Fruit fly (Drosophila melanogaster) whole organism, embryonic: ENCODE results near the gene Gclm.
A peak's percentile ranks its signal among the peaks of the same experiment; 100 is the strongest.

ENCODE experiments used
- Adf1 ChIP-seq: fragments of 200-800 bp; sonication (Bioruptor generic); IDR thresholded peaks from 2 replicates; pipeline ENCODE4 v1.3.6; 2022; ENCODE audit warnings: missing biosample characterization, missing genetic modification characterization
- BEAF-32 ChIP-seq: fragments of 200-800 bp; sonication (Bioruptor generic); optimal IDR thresholded peaks from 3 replicates; lab custom pipeline; 2017; ENCODE audit warnings: missing biosample characterization, missing genetic modification characterization, mild to moderate bottlenecking, moderate library complexity, missing genetic modification reagents
- Bdp1 ChIP-seq: fragments of 200-800 bp; sonication (Bioruptor generic); optimal IDR thresholded peaks from 3 replicates; lab custom pipeline; 2016; ENCODE audit warnings: missing biosample characterization, missing genetic modification characterization
- C15 ChIP-seq: fragments of 200-800 bp; sonication (Bioruptor generic); IDR thresholded peaks from 3 replicates; pipeline ENCODE4 v1.3.6; 2022; ENCODE audit warnings: missing biosample characterization, missing genetic modification characterization
- CG10274 ChIP-seq: fragments of 200-800 bp; sonication (Bioruptor generic); optimal IDR thresholded peaks from 3 replicates; lab custom pipeline; 2017; ENCODE audit warnings: missing biosample characterization, mild to moderate bottlenecking, missing genetic modification characterization
- CG10321 ChIP-seq: fragments of 200-800 bp; sonication (Bioruptor generic); IDR thresholded peaks from 2 replicates; pipeline ENCODE4 v1.3.6; 2022; ENCODE audit warnings: missing biosample characterization, missing genetic modification characterization
- CG10431 ChIP-seq: fragments of 200-800 bp; sonication (Bioruptor generic); optimal IDR thresholded peaks from 3 replicates; lab custom pipeline; 2018; ENCODE audit warnings: missing biosample characterization, mild to moderate bottlenecking, missing genetic modification characterization
- CG11085 ChIP-seq: fragments of 200-800 bp; sonication (Bioruptor generic); IDR thresholded peaks from 2 replicates; pipeline ENCODE4 v1.3.6; 2022; ENCODE audit warnings: missing biosample characterization, missing genetic modification characterization
- CG15269 ChIP-seq: fragments of 200-800 bp; sonication (Bioruptor generic); optimal IDR thresholded peaks from 2 replicates; lab custom pipeline; 2018; ENCODE audit warnings: missing biosample characterization, mild to moderate bottlenecking, missing genetic modification characterization, moderate library complexity
- CG2202 ChIP-seq: fragments of 200-800 bp; sonication (Bioruptor generic); optimal IDR thresholded peaks from 2 replicates; lab custom pipeline; 2018; ENCODE audit warnings: missing biosample characterization, mild to moderate bottlenecking, missing genetic modification characterization
- CG2678 ChIP-seq: fragments of 200-800 bp; sonication (Bioruptor generic); optimal IDR thresholded peaks from 3 replicates; lab custom pipeline; 2019; ENCODE audit warnings: missing biosample characterization, mild to moderate bottlenecking, missing genetic modification characterization, moderate library complexity
- CG2712 ChIP-seq: fragments of 200-800 bp; optimal IDR thresholded peaks from 3 replicates; lab custom pipeline; 2019; ENCODE audit warnings: missing biosample characterization, mild to moderate bottlenecking, missing genetic modification characterization, moderate library complexity
- CG34422 ChIP-seq: fragments of 200-800 bp; sonication (Bioruptor generic); IDR thresholded peaks from 3 replicates; pipeline ENCODE4 v1.3.6; 2022; ENCODE audit warnings: missing biosample characterization, missing genetic modification characterization
- CG4282 ChIP-seq: fragments of 200-800 bp; sonication (Bioruptor generic); optimal IDR thresholded peaks from 2 replicates; lab custom pipeline; 2016; ENCODE audit warnings: missing biosample characterization, missing genetic modification characterization
- CG4360 ChIP-seq: fragments of 200-800 bp; sonication (Bioruptor generic); IDR thresholded peaks from 2 replicates; pipeline ENCODE4 v1.3.6; 2022; ENCODE audit warnings: missing biosample characterization, missing genetic modification characterization
- CG4617 ChIP-seq: fragments of 200-800 bp; sonication (Bioruptor generic); optimal IDR thresholded peaks from 3 replicates; lab custom pipeline; 2016; ENCODE audit warnings: missing biosample characterization, missing genetic modification characterization, borderline replicate concordance
- CG6254 ChIP-seq: fragments of 200-800 bp; sonication (Bioruptor generic); optimal IDR thresholded peaks from 3 replicates; lab custom pipeline; 2017; ENCODE audit warnings: mild to moderate bottlenecking, missing biosample characterization, missing genetic modification reagents, missing genetic modification characterization
- CG7372 ChIP-seq: fragments of 200-800 bp; sonication (Bioruptor generic); IDR thresholded peaks from 2 replicates; pipeline ENCODE4 v1.3.6; 2022; ENCODE audit warnings: missing biosample characterization, missing genetic modification characterization
- CG7556 ChIP-seq: fragments of 200-800 bp; sonication (Bioruptor generic); optimal IDR thresholded peaks from 2 replicates; lab custom pipeline; 2017; ENCODE audit warnings: missing biosample characterization, mild to moderate bottlenecking, missing genetic modification characterization
- CG8089 ChIP-seq: fragments of 200-800 bp; sonication (Bioruptor generic); optimal IDR thresholded peaks from 3 replicates; lab custom pipeline; 2016; ENCODE audit warnings: missing biosample characterization, missing genetic modification characterization
- CG8290 ChIP-seq, 3 experiments: fragments of 200-800 bp; sonication (Bioruptor generic); optimal IDR thresholded peaks; 2 replicates each; lab custom pipeline; 2016 to 2019; ENCODE audit warnings: missing biosample characterization in 3 of 3, missing genetic modification characterization in 3 of 3, mild to moderate bottlenecking in 2 of 3, moderate library complexity in 1 of 3
- CG9817 ChIP-seq: fragments of 200-800 bp; sonication (Bioruptor generic); optimal IDR thresholded peaks from 2 replicates; lab custom pipeline; 2018; ENCODE audit warnings: missing biosample characterization, mild to moderate bottlenecking, missing genetic modification characterization, moderate library complexity
- Doc3 ChIP-seq: fragments of 200-800 bp; sonication (Bioruptor generic); IDR thresholded peaks from 3 replicates; pipeline ENCODE4 v1.3.6; 2022; ENCODE audit warnings: missing biosample characterization, missing genetic modification characterization; ENCODE audit not compliant: partially characterized antibody
- Ets65A ChIP-seq: fragments of 200-800 bp; sonication (Bioruptor generic); peaks from one replicate; lab custom pipeline; 2016; ENCODE audit warnings: missing biosample characterization, missing genetic modification characterization
- H2.0 ChIP-seq: fragments of 200-800 bp; sonication (Bioruptor generic); IDR thresholded peaks from 2 replicates; pipeline ENCODE4 v1.3.6; 2022; ENCODE audit warnings: missing biosample characterization, missing genetic modification characterization
- Hmx ChIP-seq: fragments of 200-800 bp; sonication (Bioruptor generic); optimal IDR thresholded peaks from 2 replicates; lab custom pipeline; 2016; ENCODE audit warnings: missing biosample characterization, missing genetic modification characterization
- Hr39 ChIP-seq: fragments of >200 bp; optimal IDR thresholded peaks from 2 replicates; lab custom pipeline; 2017
- Lhr ChIP-seq: fragments of 200-800 bp; sonication (Bioruptor generic); optimal IDR thresholded peaks from 3 replicates; lab custom pipeline; 2017; ENCODE audit warnings: mild to moderate bottlenecking, missing biosample characterization, missing genetic modification reagents, missing genetic modification characterization
- MESR4 ChIP-seq: fragments of 200-800 bp; sonication (Bioruptor generic); optimal IDR thresholded peaks from 2 replicates; lab custom pipeline; 2018; ENCODE audit warnings: missing biosample characterization, mild to moderate bottlenecking, missing genetic modification characterization, moderate library complexity
- Optix ChIP-seq: fragments of 200-800 bp; sonication (Bioruptor generic); IDR thresholded peaks from 3 replicates; pipeline ENCODE4 v1.3.6; 2022; ENCODE audit warnings: missing biosample characterization, missing genetic modification characterization
- Pdp1 ChIP-seq, 2 experiments: fragments of 200-800 bp; sonication (Bioruptor generic); optimal IDR thresholded peaks; 3 replicates each; lab custom pipeline; 2016; ENCODE audit warnings: missing biosample characterization in 2 of 2, missing genetic modification characterization in 2 of 2, mild to moderate bottlenecking in 1 of 2, moderate library complexity in 1 of 2
- Vsx1 ChIP-seq: fragments of 200-800 bp; sonication (Bioruptor generic); optimal IDR thresholded peaks from 2 replicates; lab custom pipeline; 2017; ENCODE audit warnings: missing biosample characterization, mild to moderate bottlenecking, missing genetic modification characterization, missing genetic modification reagents
- ac ChIP-seq: fragments of 200-800 bp; sonication (Bioruptor generic); optimal IDR thresholded peaks from 3 replicates; lab custom pipeline; 2017; ENCODE audit warnings: missing biosample characterization, mild to moderate bottlenecking, missing genetic modification characterization
- al ChIP-seq: fragments of 200-800 bp; sonication (Bioruptor generic); IDR thresholded peaks from 2 replicates; pipeline ENCODE4 v1.3.6; 2022; ENCODE audit warnings: missing biosample characterization, missing genetic modification characterization
- bigmax ChIP-seq: fragments of 200-800 bp; sonication (Bioruptor generic); optimal IDR thresholded peaks from 2 replicates; lab custom pipeline; 2018; ENCODE audit warnings: missing biosample characterization, mild to moderate bottlenecking, missing genetic modification characterization
- bsh ChIP-seq, 2 experiments: fragments of 200-800 bp; sonication (Bioruptor generic); optimal IDR thresholded peaks; 2 replicates each; lab custom pipeline; 2017 to 2018; ENCODE audit warnings: mild to moderate bottlenecking in 2 of 2, missing biosample characterization in 2 of 2, missing genetic modification characterization in 2 of 2, moderate library complexity in 1 of 2
- gsb ChIP-seq: fragments of 200-800 bp; sonication (Bioruptor generic); IDR thresholded peaks from 2 replicates; pipeline ENCODE4 v1.3.6; 2022; ENCODE audit warnings: missing biosample characterization, missing genetic modification characterization
- kah ChIP-seq: fragments of 200-800 bp; sonication (Bioruptor generic); optimal IDR thresholded peaks from 2 replicates; lab custom pipeline; 2018; ENCODE audit warnings: missing biosample characterization, mild to moderate bottlenecking, missing genetic modification characterization
- knrl ChIP-seq: fragments of 200-800 bp; sonication (Bioruptor generic); IDR thresholded peaks from 3 replicates; pipeline ENCODE4 v1.3.6; 2022; ENCODE audit warnings: missing biosample characterization, missing genetic modification characterization; ENCODE audit not compliant: partially characterized antibody
- nerfin-2 ChIP-seq: fragments of 200-800 bp; sonication (Bioruptor generic); IDR thresholded peaks from 2 replicates; pipeline ENCODE4 v1.3.6; 2022; ENCODE audit warnings: missing biosample characterization, missing genetic modification characterization; ENCODE audit not compliant: partially characterized antibody
- onecut ChIP-seq: fragments of 200-800 bp; sonication (Bioruptor generic); IDR thresholded peaks from 2 replicates; pipeline ENCODE4 v1.3.6; 2022; ENCODE audit warnings: missing biosample characterization, missing genetic modification characterization
- p53 ChIP-seq: fragments of 200-800 bp; sonication (Bioruptor generic); optimal IDR thresholded peaks from 2 replicates; lab custom pipeline; 2016; ENCODE audit warnings: missing biosample characterization, missing genetic modification characterization
- pho ChIP-seq: fragments of 200-800 bp; sonication (Bioruptor generic); optimal IDR thresholded peaks from 2 replicates; lab custom pipeline; 2016; ENCODE audit warnings: missing biosample characterization, missing genetic modification characterization
- pros ChIP-seq: fragments of 200-800 bp; sonication (Bioruptor generic); optimal IDR thresholded peaks from 3 replicates; lab custom pipeline; 2019; ENCODE audit warnings: missing biosample characterization, mild to moderate bottlenecking, missing genetic modification characterization, moderate library complexity
- ranshi ChIP-seq: fragments of 200-800 bp; sonication (Bioruptor generic); IDR thresholded peaks from 2 replicates; pipeline ENCODE4 v1.3.6; 2022; ENCODE audit warnings: missing biosample characterization, missing genetic modification characterization
- sens ChIP-seq: fragments of 200-800 bp; sonication (Bioruptor generic); peaks from one replicate; lab custom pipeline; 2016; ENCODE audit warnings: missing biosample characterization, missing genetic modification characterization
- shn ChIP-seq: fragments of 200-800 bp; sonication (Bioruptor generic); optimal IDR thresholded peaks from 3 replicates; lab custom pipeline; 2016; ENCODE audit warnings: missing biosample characterization, missing genetic modification characterization
- stc ChIP-seq: fragments of 200-800 bp; sonication (Bioruptor generic); IDR thresholded peaks from 2 replicates; pipeline ENCODE4 v1.3.6; 2022; ENCODE audit warnings: missing biosample characterization, missing genetic modification characterization
- tap ChIP-seq: fragments of 200-800 bp; optimal IDR thresholded peaks from 3 replicates; lab custom pipeline; 2019; ENCODE audit warnings: missing biosample characterization, mild to moderate bottlenecking, missing genetic modification characterization, moderate library complexity
- wdn ChIP-seq: fragments of 200-800 bp; sonication (Bioruptor generic); IDR thresholded peaks from 2 replicates; pipeline ENCODE4 v1.3.6; 2022; ENCODE audit warnings: missing biosample characterization, missing genetic modification characterization

Gene Gclm

DNA sequence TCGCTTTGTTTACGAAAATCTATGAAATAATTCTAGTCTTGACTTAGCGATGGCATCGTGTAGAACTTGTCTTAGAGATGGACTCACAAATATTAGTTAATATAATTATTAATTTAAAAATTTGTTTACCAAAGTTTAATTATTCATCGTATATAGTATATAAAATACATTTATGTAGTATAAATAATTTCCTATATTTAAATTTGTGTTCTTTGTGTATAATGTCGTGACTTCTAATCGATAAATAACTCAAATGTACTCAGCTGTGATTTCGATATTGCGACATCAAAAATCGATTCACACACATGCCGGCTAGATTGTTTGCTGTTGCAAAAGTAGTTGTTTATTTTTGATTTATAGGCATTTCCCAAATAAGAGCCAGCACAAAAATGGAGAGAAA lies 4.0 kb upstream of the Gclm start, which contains the start of the genes wfs1 and Nup133 (continued):
- TF ChIP-seq shn (no peak), H2.0 (peak; percentile 62), nerfin-2 (GFP tag; lab: Robert Waterston, UW) (peak; percentile 58), Hr39 (lab: Kevin White, UChicago) (no peak), Lhr (GFP tag; lab: Kevin White, UChicago) (peak; percentile 14), CG9817 (peak; percentile 76), CG2712 (tag; lab: Kevin White, UChicago) (peak; percentile 92), CG10321 (GFP tag; lab: Robert Waterston, UW) (no peak), ac (GFP tag; lab: Kevin White, UChicago) (no peak), knrl (GFP tag; lab: Robert Waterston, UW) (peak; percentile 90), gsb (GFP tag; lab: Robert Waterston, UW) (no peak), bsh (GFP tag; optimal IDR thresholded peaks at IDR 0.05; lab: Kevin White, UChicago) (peak in 1 of 2 experiments; percentile 82), CG2678 (peak; percentile 88), CG7556 (GFP tag; lab: Kevin White, UChicago) (no peak), Pdp1 (GFP tag; optimal IDR thresholded peaks at IDR 0.05; lab: Kevin White, UChicago) (no peak), wdn (GFP tag; lab: Robert Waterston, UW) (peak; percentile 26; the same call in 1 of the 2 replicates), tap (tag; lab: Kevin White, UChicago) (peak; percentile 80), Ets65A (no peak), Vsx1 (GFP tag; lab: Kevin White, UChicago) (no peak), stc (GFP tag; lab: Robert Waterston, UW) (0 out of 2 replicates have a peak, but pooled peaks have one; percentile 49), CG15269 (tag; lab: Kevin White, UChicago) (no peak), al (GFP tag; lab: Robert Waterston, UW) (peak; percentile 59; the same call in 1 of the 2 replicates), CG4617 (GFP tag; lab: Kevin White, UChicago) (peak; percentile 64), ranshi (peak; percentile 52; the same call in 1 of the 2 replicates), pho (GFP tag; lab: Kevin White, UChicago) (no peak), Adf1 (GFP tag; lab: Robert Waterston, UW) (0 out of 2 replicates have a peak, but pooled peaks have one; percentile 31), CG7372 (GFP tag; lab: Robert Waterston, UW) (peak; percentile 65), CG4360 (no peak), BEAF-32 (GFP tag; lab: Kevin White, UChicago) (peak; percentile 81), MESR4 (GFP tag; lab: Kevin White, UChicago) (no peak), kah (GFP tag; lab: Kevin White, UChicago) (peak; percentile 30), CG11085 (GFP tag; lab: Robert Waterston, UW) (peak; percentile 38; the same call in 1 of the 2 replicates), CG34422 (peak; percentile 63; the same call in 2 of the 3 replicates), Doc3 (GFP tag; lab: Robert Waterston, UW) (peak; percentile 84), CG2202 (tag; lab: Kevin White, UChicago) (peak; percentile 50), Optix (GFP tag; lab: Robert Waterston, UW) (no peak), bigmax (GFP tag; lab: Kevin White, UChicago) (no peak), CG8290 (GFP tag; optimal IDR thresholded peaks at IDR 0.05; lab: Kevin White, UChicago) (no peak), CG8290 (tag; optimal IDR thresholded peaks at IDR 0.05; lab: Kevin White, UChicago) (no peak), Hmx (no peak), sens (peak; percentile 64), C15 (GFP tag; lab: Robert Waterston, UW) (0 out of 3 replicates have a peak, but pooled peaks have one; percentile 48), CG8089 (GFP tag; lab: Kevin White, UChicago) (no peak), Bdp1 (GFP tag; lab: Kevin White, UChicago) (no peak), CG4282 (GFP tag; lab: Kevin White, UChicago) (no peak), CG10274 (GFP tag; lab: Kevin White, UChicago) (no peak), pros (GFP tag; lab: Kevin White, UChicago) (no peak), p53 (GFP tag; lab: Kevin White, UChicago) (no peak), onecut (GFP tag; lab: Robert Waterston, UW) (peak; percentile 66; the same call in 1 of the 2 replicates), CG10431 (GFP tag; lab: Kevin White, UChicago) (no peak), CG6254 (no peak)
